Worm (Caenorhabditis elegans): Measurements from ENCODE around the gene gpa-13.

Gene gpa-13

ce11 chrV:12768946-12769345, 14.2 kb upstream of the gpa-13 start, which contains the start of gene srt-43:
srt-43 (plus strand) TSS chrV:12769246.
- TF ChIP-seq pes-1 (GFP tag; IDR thresholded peaks at IDR 0.05) = no peak
- no peak for TF ChIP-seq ceh-36 (tag; optimal IDR thresholded peaks at IDR 0.05)
- no peak for TF ChIP-seq hmbx-1 (tag; optimal IDR thresholded peaks at IDR 0.05)
- no peak for TF ChIP-seq ama-1 (optimal IDR thresholded peaks at IDR 0.05)
- no peak for TF ChIP-seq tbx-11 (GFP tag; IDR thresholded peaks at IDR 0.05)
- TF ChIP-seq ceh-13 (GFP tag; optimal IDR thresholded peaks at IDR 0.05) = no peak
- TF ChIP-seq ets-7 (tag; optimal IDR thresholded peaks at IDR 0.05) = no peak

ce11 chrV:12763291-12763995, 8.7 kb upstream of the gpa-13 start, which contains the start of the genes abcf-1 and scc-3:
abcf-1 (minus strand) TSS chrV:12763375.
scc-3 (plus strand) TSS chrV:12763945.
- TF ChIP-seq ets-7 (tag; optimal IDR thresholded peaks at IDR 0.05) (no peak), tbx-37 (GFP tag; conservative IDR thresholded peaks at IDR 0.05) (no peak), hmbx-1 (tag; optimal IDR thresholded peaks at IDR 0.05) (no peak), F13C5.2 (tag; optimal IDR thresholded peaks at IDR 0.05) (peak; percentile 20), B0310.2 (tag; optimal IDR thresholded peaks at IDR 0.05) (no peak), scrt-1 (GFP tag; IDR thresholded peaks at IDR 0.05) (no peak)

ce11 chrV:12760913-12761312, 6.2 kb upstream of the gpa-13 start, which contains the start of gene F18E2.15:
F18E2.15 (minus strand) TSS chrV:12761013.
- TF ChIP-seq hnd-1 (tag; optimal IDR thresholded peaks at IDR 0.05) = no peak

ce11 chrV:12759660-12760059, 4.9 kb upstream of the gpa-13 start, which contains the start of gene papl-1:
papl-1 (minus strand) TSS chrV:12759760.
- TF ChIP-seq scrt-1 (GFP tag; IDR thresholded peaks at IDR 0.05) (no peak), tbx-11 (GFP tag; IDR thresholded peaks at IDR 0.05) (no peak), flt-1 (GFP tag; IDR thresholded peaks at IDR 0.05) (no peak), hnd-1 (tag; optimal IDR thresholded peaks at IDR 0.05) (no peak), B0310.2 (tag; optimal IDR thresholded peaks at IDR 0.05) (no peak), sea-1 (GFP tag; conservative IDR thresholded peaks at IDR 0.05) (no peak), F13C5.2 (tag; optimal IDR thresholded peaks at IDR 0.05) (no peak), ceh-13 (GFP tag; optimal IDR thresholded peaks at IDR 0.05) (no peak), pes-1 (GFP tag; IDR thresholded peaks at IDR 0.05) (no peak)

ce11 chrV:12752407-12752806, 2.3 kb downstream of the gpa-13 start, which contains the start of gene C15C8.8:
C15C8.8 (minus strand) TSS chrV:12752507.
- TF ChIP-seq tra-4 (tag; optimal IDR thresholded peaks at IDR 0.05) = no peak
- no peak for TF ChIP-seq hmbx-1 (tag; optimal IDR thresholded peaks at IDR 0.05)
- no peak for TF ChIP-seq ceh-36 (tag; optimal IDR thresholded peaks at IDR 0.05)
- TF ChIP-seq aly-1 (tag; optimal IDR thresholded peaks at IDR 0.05) = no peak
- TF ChIP-seq sea-1 (GFP tag; conservative IDR thresholded peaks at IDR 0.05) = no peak
- TF ChIP-seq tbx-37 (GFP tag; conservative IDR thresholded peaks at IDR 0.05) = no peak
- no peak for TF ChIP-seq flt-1 (GFP tag; IDR thresholded peaks at IDR 0.05)
- no peak for TF ChIP-seq ceh-13 (GFP tag; optimal IDR thresholded peaks at IDR 0.05)
- TF ChIP-seq ets-7 (tag; optimal IDR thresholded peaks at IDR 0.05) = no peak

- TF ChIP-seq tbx-37 (GFP tag; conservative IDR thresholded peaks at IDR 0.05) (no peak), tbx-11 (GFP tag; IDR thresholded peaks at IDR 0.05) (no peak), F13C5.2 (tag; optimal IDR thresholded peaks at IDR 0.05) (no peak)
Measured at ce11 chrV:12751495-12752050, 3.2 kb downstream of the gpa-13 start, which contains the start of gene C15C8.6. C15C8.6 (minus strand) TSS chrV:12751545.

ce11 chrV:12749558-12749957, 5.2 kb downstream of the gpa-13 start:
- no peak for TF ChIP-seq ets-7 (tag; optimal IDR thresholded peaks at IDR 0.05)
- TF ChIP-seq tbx-37 (GFP tag; conservative IDR thresholded peaks at IDR 0.05) = no peak
- no peak for TF ChIP-seq flt-1 (GFP tag; IDR thresholded peaks at IDR 0.05)
- no peak for TF ChIP-seq tbx-11 (GFP tag; IDR thresholded peaks at IDR 0.05)
- TF ChIP-seq pes-1 (GFP tag; IDR thresholded peaks at IDR 0.05) = no peak
- TF ChIP-seq hmbx-1 (tag; optimal IDR thresholded peaks at IDR 0.05) = no peak
- TF ChIP-seq ama-1 (optimal IDR thresholded peaks at IDR 0.05) = no peak
- no peak for TF ChIP-seq ceh-13 (GFP tag; optimal IDR thresholded peaks at IDR 0.05)
- no peak for TF ChIP-seq scrt-1 (GFP tag; IDR thresholded peaks at IDR 0.05)
- TF ChIP-seq B0310.2 (tag; optimal IDR thresholded peaks at IDR 0.05) = no peak
- no peak for TF ChIP-seq ceh-36 (tag; optimal IDR thresholded peaks at IDR 0.05)
- TF ChIP-seq aly-1 (tag; optimal IDR thresholded peaks at IDR 0.05) = no peak
- no peak for TF ChIP-seq tra-4 (tag; optimal IDR thresholded peaks at IDR 0.05)
- no peak for TF ChIP-seq F13C5.2 (tag; optimal IDR thresholded peaks at IDR 0.05)
- no peak for TF ChIP-seq hmg-4 (GFP tag; optimal IDR thresholded peaks at IDR 0.05)
- no peak for TF ChIP-seq hnd-1 (tag; optimal IDR thresholded peaks at IDR 0.05)
- TF ChIP-seq sea-1 (GFP tag; conservative IDR thresholded peaks at IDR 0.05) = no peak

ce11 chrV:12747856-12748255, 6.9 kb downstream of the gpa-13 start, which contains the start of gene C15C8.5:
C15C8.5 (plus strand) TSS chrV:12748007.
- TF ChIP-seq ceh-13 (GFP tag; optimal IDR thresholded peaks at IDR 0.05) (no peak), pes-1 (GFP tag; IDR thresholded peaks at IDR 0.05) (no peak), B0310.2 (tag; optimal IDR thresholded peaks at IDR 0.05) (no peak), hmg-4 (GFP tag; optimal IDR thresholded peaks at IDR 0.05) (no peak)
